Fruit fly (Drosophila melanogaster): ENCODE measurements around the gene Ugt36A1.

Gene Ugt36A1

DNA sequence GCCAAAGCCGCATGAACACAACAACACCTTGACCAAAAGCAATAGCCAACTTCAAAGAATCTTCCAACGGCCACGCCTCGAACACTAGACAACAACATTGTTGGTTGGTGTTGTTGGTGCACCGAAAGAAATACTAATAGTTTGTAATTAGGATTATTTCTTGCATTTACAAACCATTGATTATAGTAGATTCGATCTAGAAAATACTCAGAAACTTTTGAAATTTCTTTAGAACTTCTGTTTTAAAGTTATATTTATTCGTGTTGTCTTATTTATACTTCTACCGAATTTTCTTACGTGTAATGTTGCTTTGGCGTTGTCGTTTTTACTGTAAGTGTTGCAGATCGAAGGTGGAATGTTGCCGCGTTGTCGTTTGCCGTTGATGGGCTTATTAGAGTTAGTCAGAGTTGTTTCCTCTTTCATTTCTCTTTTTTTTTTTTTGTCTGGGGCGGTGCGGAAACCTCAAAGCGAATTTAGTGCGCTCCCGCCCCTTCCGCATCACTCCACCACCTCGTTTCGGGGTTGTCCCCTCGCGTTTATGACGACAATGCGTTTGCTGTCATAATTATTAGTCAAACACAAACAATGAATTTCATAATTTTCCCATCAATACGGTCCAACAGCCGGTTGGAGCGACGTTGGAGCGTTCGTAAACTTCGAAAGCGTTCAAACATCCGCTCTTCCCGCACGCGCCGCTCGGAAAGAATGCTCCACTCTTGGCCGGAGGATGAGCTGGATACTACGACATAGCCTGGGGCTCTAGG, 43.0 kb upstream of the Ugt36A1 start, which contains the start of gene CG43815 (continued):
- no peak for TF ChIP-seq CG34376 (GFP tag; optimal IDR thresholded peaks at IDR 0.05)
- TF ChIP-seq Adf1 (GFP tag; IDR thresholded peaks at IDR 0.05): no peak
- no peak for TF ChIP-seq ash1 (GFP tag; optimal IDR thresholded peaks at IDR 0.05)
- TF ChIP-seq tap (tag; optimal IDR thresholded peaks at IDR 0.05): no peak
- TF ChIP-seq prd (optimal IDR thresholded peaks at IDR 0.05): no peak
- TF ChIP-seq prd (GFP tag; IDR thresholded peaks at IDR 0.05): peak; percentile 34; the same call in 1 of the 3 replicates
- TF ChIP-seq Hsf (GFP tag; optimal IDR thresholded peaks at IDR 0.05): no peak
- no peak for TF ChIP-seq CG11456 (GFP tag; IDR thresholded peaks at IDR 0.05)
- TF ChIP-seq E2f2 (GFP tag; IDR thresholded peaks at IDR 0.05): 0 out of 2 replicates have a peak, but pooled peaks have one; percentile 10
- TF ChIP-seq tin (GFP tag; optimal IDR thresholded peaks at IDR 0.05): no peak
- TF ChIP-seq CG2120 (GFP tag; optimal IDR thresholded peaks at IDR 0.05): no peak
- TF ChIP-seq Aef1 (GFP tag; IDR thresholded peaks at IDR 0.05): no peak

DNA sequence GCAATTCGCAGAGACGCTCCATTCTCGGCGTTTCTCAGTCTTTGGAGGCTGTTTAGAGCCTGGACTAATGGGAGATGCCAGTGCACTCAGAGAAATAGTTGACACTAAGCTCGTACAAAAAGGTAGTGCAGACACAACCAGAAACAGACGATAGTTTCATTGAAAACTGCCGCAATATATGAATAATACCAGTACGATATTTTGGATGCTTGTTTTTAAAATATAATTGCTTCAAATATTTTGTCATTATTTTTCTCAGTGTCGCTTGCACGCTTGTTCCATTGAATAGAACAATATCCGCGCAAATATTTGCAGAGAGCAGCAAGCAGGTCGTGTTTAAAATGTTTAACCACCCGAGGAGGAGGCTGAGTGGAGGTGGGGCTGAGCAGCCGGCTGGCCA, 42.4 kb upstream of the Ugt36A1 start:
- TF ChIP-seq CG1603 (tag; optimal IDR thresholded peaks at IDR 0.05) (peak; percentile 36), CG10654 (GFP tag; optimal IDR thresholded peaks at IDR 0.05) (no peak), dmrt11E (tag; optimal IDR thresholded peaks at IDR 0.05) (peak; percentile 29), Hr39 (optimal IDR thresholded peaks at IDR 0.05) (no peak), bsh (GFP tag; optimal IDR thresholded peaks at IDR 0.05) (peak in 1 of 2 experiments; percentile 21), Gug (GFP tag; IDR thresholded peaks at IDR 0.05) (no peak), Hr51 (GFP tag; optimal IDR thresholded peaks at IDR 0.05) (no peak), sisA (GFP tag; IDR thresholded peaks at IDR 0.05) (0 out of 2 replicates have a peak, but pooled peaks have one; percentile 3), Pdp1 (GFP tag; optimal IDR thresholded peaks at IDR 0.05) (no peak), pfk (GFP tag; optimal IDR thresholded peaks at IDR 0.05) (no peak), Doc2 (GFP tag; IDR thresholded peaks at IDR 0.05) (no peak), wdn (GFP tag; IDR thresholded peaks at IDR 0.05) (no peak), row (GFP tag; IDR thresholded peaks at IDR 0.05) (0 out of 3 replicates have a peak, but pooled peaks have one; percentile 33), CG13296 (GFP tag; optimal IDR thresholded peaks at IDR 0.05) (no peak), CG31365 (tag; optimal IDR thresholded peaks at IDR 0.05) (no peak), zfh1 (GFP tag; IDR thresholded peaks at IDR 0.05) (0 out of 3 replicates have a peak, but pooled peaks have one; percentile 40), chif (GFP tag; optimal IDR thresholded peaks at IDR 0.05) (peak in 1 of 2 experiments; percentile 13), CG6272 (GFP tag; IDR thresholded peaks at IDR 0.05) (no peak), CG18599 (GFP tag; optimal IDR thresholded peaks at IDR 0.05) (no peak), gem (tag; optimal IDR thresholded peaks at IDR 0.05) (peak; percentile 15), az2 (GFP tag; optimal IDR thresholded peaks at IDR 0.05) (peak; percentile 3), zf30C (GFP tag; optimal IDR thresholded peaks at IDR 0.05) (peak; percentile 0), sens (GFP tag) (no peak), Med (GFP tag) (peak; percentile 24)

DNA sequence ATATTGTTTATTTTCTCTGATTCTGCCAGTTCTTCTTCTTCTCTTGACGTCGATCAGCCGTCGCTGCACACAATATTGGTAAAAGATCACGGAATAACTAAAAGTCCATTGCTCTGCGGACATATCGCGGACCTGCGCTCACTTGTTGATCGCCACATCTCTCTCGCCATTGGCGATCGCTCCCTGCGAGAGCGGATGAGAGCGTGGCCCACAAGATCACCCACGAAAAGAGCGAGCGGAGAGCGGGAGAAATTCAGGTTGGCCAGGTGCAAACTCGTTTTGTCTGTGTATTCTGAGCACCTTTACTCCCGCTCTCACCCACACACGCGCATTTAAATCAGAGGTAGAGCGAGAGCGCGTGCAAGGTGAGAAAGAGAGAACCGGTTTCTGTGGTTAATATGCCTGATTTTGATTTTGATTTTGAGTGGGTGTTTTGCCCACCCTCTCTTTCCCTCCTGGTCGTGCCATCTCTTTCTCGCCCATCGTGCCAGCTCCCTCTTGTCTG, 38.2 kb upstream of the Ugt36A1 start, which contains the start of gene sob:
Gene sob (minus strand): TSS at position 102 of the 505 bp plus-strand sequence.
- no peak for TF ChIP-seq Sox100B (GFP tag; optimal IDR thresholded peaks at IDR 0.05)
- TF ChIP-seq CG7928 (GFP tag; optimal IDR thresholded peaks at IDR 0.05): no peak
- no peak for TF ChIP-seq pho (GFP tag; optimal IDR thresholded peaks at IDR 0.05)
- peak; percentile 91 for TF ChIP-seq CG10321 (GFP tag; IDR thresholded peaks at IDR 0.05)
- TF ChIP-seq fd64A (GFP tag; optimal IDR thresholded peaks at IDR 0.05): no peak
- TF ChIP-seq Xrp1 (GFP tag; IDR thresholded peaks at IDR 0.05): peak; percentile 42; the same call in 1 of the 2 replicates
- no peak for TF ChIP-seq tup (GFP tag; optimal IDR thresholded peaks at IDR 0.05)
- no peak for TF ChIP-seq zf30C (GFP tag; optimal IDR thresholded peaks at IDR 0.05)
- no peak for TF ChIP-seq grn (GFP tag; optimal IDR thresholded peaks at IDR 0.05)
- TF ChIP-seq CG1233 (GFP tag; optimal IDR thresholded peaks at IDR 0.05): no peak
- TF ChIP-seq CG7556 (GFP tag; optimal IDR thresholded peaks at IDR 0.05): no peak
- peak; percentile 84 for TF ChIP-seq zen2 (GFP tag; IDR thresholded peaks at IDR 0.05; ENCODE audit: partially characterized antibody)
- TF ChIP-seq CG5245 (GFP tag; optimal IDR thresholded peaks at IDR 0.05): no peak
- TF ChIP-seq CG12391 (tag; optimal IDR thresholded peaks at IDR 0.05): no peak
